Fruit fly (Drosophila melanogaster) whole organism, embryonic: ENCODE data around the gene CG8564.

Experiments
- ATbp ChIP-seq: fragments of 200-800 bp; sonication (Bioruptor generic); optimal IDR thresholded peaks from 2 replicates; lab custom pipeline; 2017; ENCODE audit warnings: missing biosample characterization, mild to moderate bottlenecking, missing genetic modification characterization, missing genetic modification reagents
- BEAF-32 ChIP-seq: fragments of 200-800 bp; sonication (Bioruptor generic); optimal IDR thresholded peaks from 3 replicates; lab custom pipeline; 2017; ENCODE audit warnings: missing biosample characterization, missing genetic modification characterization, mild to moderate bottlenecking, moderate library complexity, missing genetic modification reagents
- Bdp1 ChIP-seq: fragments of 200-800 bp; sonication (Bioruptor generic); optimal IDR thresholded peaks from 3 replicates; lab custom pipeline; 2016; ENCODE audit warnings: missing biosample characterization, missing genetic modification characterization
- CG10654 ChIP-seq: fragments of 200-800 bp; sonication (Bioruptor generic); optimal IDR thresholded peaks from 2 replicates; lab custom pipeline; 2016; ENCODE audit warnings: missing biosample characterization, missing genetic modification characterization
- CG11456 ChIP-seq: fragments of 200-800 bp; sonication (Bioruptor generic); IDR thresholded peaks from 3 replicates; pipeline ENCODE4 v1.3.6; 2022; ENCODE audit warnings: missing biosample characterization, missing genetic modification characterization
- CG11695 ChIP-seq: fragments of 200-800 bp; sonication (Bioruptor generic); IDR thresholded peaks from 3 replicates; pipeline ENCODE4 v1.3.6; 2022; ENCODE audit warnings: missing biosample characterization, missing genetic modification characterization
- CG15514 ChIP-seq: fragments of 200-800 bp; sonication (Bioruptor generic); optimal IDR thresholded peaks from 3 replicates; lab custom pipeline; 2017; ENCODE audit warnings: missing biosample characterization, missing genetic modification characterization, mild to moderate bottlenecking, moderate library complexity, missing genetic modification reagents
- CG1602 ChIP-seq: fragments of 200-800 bp; sonication (Bioruptor generic); optimal IDR thresholded peaks from 3 replicates; lab custom pipeline; 2016; ENCODE audit warnings: missing biosample characterization, missing genetic modification characterization
- CG1603 ChIP-seq: fragments of 200-800 bp; sonication (Bioruptor generic); optimal IDR thresholded peaks from 2 replicates; lab custom pipeline; 2019; ENCODE audit warnings: missing biosample characterization, mild to moderate bottlenecking, missing genetic modification characterization, moderate library complexity
- CG16863 ChIP-seq: fragments of 200-800 bp; sonication (Bioruptor generic); optimal IDR thresholded peaks from 3 replicates; lab custom pipeline; 2016; ENCODE audit warnings: missing biosample characterization, missing genetic modification characterization
- CG17186 ChIP-seq: fragments of 200-800 bp; sonication (Bioruptor generic); optimal IDR thresholded peaks from 3 replicates; lab custom pipeline; 2017; ENCODE audit warnings: missing biosample characterization, missing genetic modification reagents, missing genetic modification characterization
- CG18262 ChIP-seq: fragments of 200-800 bp; optimal IDR thresholded peaks from 3 replicates; lab custom pipeline; 2019; ENCODE audit warnings: missing biosample characterization, mild to moderate bottlenecking, missing genetic modification characterization, moderate library complexity
- CG2712 ChIP-seq: fragments of 200-800 bp; optimal IDR thresholded peaks from 3 replicates; lab custom pipeline; 2019; ENCODE audit warnings: missing biosample characterization, mild to moderate bottlenecking, missing genetic modification characterization, moderate library complexity
- CG30020 ChIP-seq: fragments of 200-800 bp; optimal IDR thresholded peaks from 2 replicates; lab custom pipeline; 2019; ENCODE audit warnings: missing biosample characterization, mild to moderate bottlenecking, missing genetic modification characterization, moderate library complexity
- CG30403 ChIP-seq: fragments of 200-800 bp; sonication (Bioruptor generic); optimal IDR thresholded peaks from 3 replicates; lab custom pipeline; 2016; ENCODE audit warnings: missing biosample characterization, missing genetic modification characterization
- CG32772 ChIP-seq: fragments of 200-800 bp; sonication (Bioruptor generic); IDR thresholded peaks from 2 replicates; pipeline ENCODE4 v1.3.6; 2022; ENCODE audit warnings: missing biosample characterization, missing genetic modification characterization
- CG3281 ChIP-seq: fragments of 200-800 bp; sonication (Bioruptor generic); optimal IDR thresholded peaks from 3 replicates; lab custom pipeline; 2017; ENCODE audit warnings: missing biosample characterization, mild to moderate bottlenecking, missing genetic modification characterization
- CG4328 ChIP-seq: fragments of 200-800 bp; sonication (Bioruptor generic); optimal IDR thresholded peaks from 3 replicates; lab custom pipeline; 2017; ENCODE audit warnings: missing biosample characterization, missing genetic modification reagents, missing genetic modification characterization
- CG4424 ChIP-seq: fragments of 200-800 bp; sonication (Bioruptor generic); optimal IDR thresholded peaks from 3 replicates; lab custom pipeline; 2016; ENCODE audit warnings: missing biosample characterization, missing genetic modification characterization
- CG6854 ChIP-seq: fragments of 200-800 bp; sonication (Bioruptor generic); optimal IDR thresholded peaks from 3 replicates; lab custom pipeline; 2017; ENCODE audit warnings: missing biosample characterization, mild to moderate bottlenecking, missing genetic modification characterization
- Deaf1 ChIP-seq: fragments of 200-800 bp; optimal IDR thresholded peaks from 3 replicates; lab custom pipeline; 2019; ENCODE audit warnings: missing biosample characterization, mild to moderate bottlenecking, missing genetic modification characterization, moderate library complexity
- Eip74EF ChIP-seq, 2 experiments: fragments of 200-800 bp in 1 of 2; fragments of >200 bp in 1 of 2; sonication (Bioruptor generic) in 1 of 2; optimal IDR thresholded peaks; 2 replicates each; lab custom pipeline; 2017 to 2019; ENCODE audit warnings: missing biosample characterization in 2 of 2, missing genetic modification characterization in 2 of 2, mild to moderate bottlenecking in 1 of 2, moderate library complexity in 1 of 2
- Fer2 ChIP-seq: fragments of 200-800 bp; sonication (Bioruptor generic); optimal IDR thresholded peaks from 2 replicates; lab custom pipeline; 2018; ENCODE audit warnings: missing biosample characterization, mild to moderate bottlenecking, missing genetic modification characterization, moderate library complexity
- H2.0 ChIP-seq: fragments of 200-800 bp; sonication (Bioruptor generic); IDR thresholded peaks from 2 replicates; pipeline ENCODE4 v1.3.6; 2022; ENCODE audit warnings: missing biosample characterization, missing genetic modification characterization
- Hand ChIP-seq: fragments of 200-800 bp; sonication (Bioruptor generic); optimal IDR thresholded peaks from 2 replicates; lab custom pipeline; 2017; ENCODE audit warnings: mild to moderate bottlenecking, missing biosample characterization, missing genetic modification reagents, missing genetic modification characterization
- Hr3 ChIP-seq: fragments of 200-800 bp; sonication (Bioruptor generic); optimal IDR thresholded peaks from 3 replicates; lab custom pipeline; 2016; ENCODE audit warnings: missing biosample characterization, missing genetic modification characterization
- Meics ChIP-seq: fragments of 200-800 bp; sonication (Bioruptor generic); optimal IDR thresholded peaks from 2 replicates; lab custom pipeline; 2017; ENCODE audit warnings: missing biosample characterization, mild to moderate bottlenecking, missing genetic modification characterization
- Optix ChIP-seq: fragments of 200-800 bp; sonication (Bioruptor generic); IDR thresholded peaks from 3 replicates; pipeline ENCODE4 v1.3.6; 2022; ENCODE audit warnings: missing biosample characterization, missing genetic modification characterization
- Sox102F ChIP-seq: fragments of 200-800 bp; sonication (Bioruptor generic); optimal IDR thresholded peaks from 2 replicates; lab custom pipeline; 2018; ENCODE audit warnings: missing biosample characterization, mild to moderate bottlenecking, missing genetic modification characterization, moderate library complexity
- Usf ChIP-seq: fragments of 200-800 bp; sonication (Bioruptor generic); optimal IDR thresholded peaks from 2 replicates; lab custom pipeline; 2017; ENCODE audit warnings: missing genotype, missing biosample characterization, missing genetic modification characterization
- amos ChIP-seq: fragments of 200-800 bp; sonication (Bioruptor generic); IDR thresholded peaks from 2 replicates; pipeline ENCODE4 v1.3.6; 2022; ENCODE audit warnings: missing biosample characterization, missing genetic modification characterization; ENCODE audit not compliant: partially characterized antibody
- ara ChIP-seq: fragments of 200-800 bp; sonication (Bioruptor generic); IDR thresholded peaks from 2 replicates; pipeline ENCODE4 v1.3.6; 2022; ENCODE audit warnings: missing biosample characterization, missing genetic modification characterization
- bcd ChIP-seq: fragments of 200-800 bp; sonication (Bioruptor generic); optimal IDR thresholded peaks from 2 replicates; lab custom pipeline; 2017; ENCODE audit warnings: missing biosample characterization, mild to moderate bottlenecking, missing genetic modification characterization
- bowl ChIP-seq: fragments of 200-800 bp; sonication (Bioruptor generic); IDR thresholded peaks from 2 replicates; pipeline ENCODE4 v1.3.6; 2022; ENCODE audit warnings: missing biosample characterization, missing genetic modification characterization
- btn ChIP-seq: fragments of 200-800 bp; sonication (Bioruptor generic); optimal IDR thresholded peaks from 2 replicates; lab custom pipeline; 2016; ENCODE audit warnings: missing biosample characterization, missing genetic modification characterization
- chn ChIP-seq: fragments of 200-800 bp; sonication (Bioruptor generic); optimal IDR thresholded peaks from 2 replicates; lab custom pipeline; 2016; ENCODE audit warnings: missing biosample characterization, missing genetic modification characterization
- cwo ChIP-seq: fragments of 200-800 bp; sonication (Bioruptor generic); optimal IDR thresholded peaks from 3 replicates; lab custom pipeline; 2017; ENCODE audit warnings: missing biosample characterization, missing genetic modification characterization, mild to moderate bottlenecking, moderate library complexity, missing genetic modification reagents
- da ChIP-seq: fragments of 200-800 bp; sonication (Bioruptor generic); optimal IDR thresholded peaks from 2 replicates; lab custom pipeline; 2016; ENCODE audit warnings: missing biosample characterization, missing genetic modification characterization
- emc ChIP-seq: fragments of 200-800 bp; sonication (Bioruptor generic); optimal IDR thresholded peaks from 2 replicates; lab custom pipeline; 2016; ENCODE audit warnings: missing biosample characterization, missing genetic modification characterization
- fd64A ChIP-seq: fragments of 200-800 bp; sonication (Bioruptor generic); optimal IDR thresholded peaks from 3 replicates; lab custom pipeline; 2018; ENCODE audit warnings: missing biosample characterization, mild to moderate bottlenecking, missing genetic modification characterization
- gsb ChIP-seq: fragments of 200-800 bp; sonication (Bioruptor generic); IDR thresholded peaks from 2 replicates; pipeline ENCODE4 v1.3.6; 2022; ENCODE audit warnings: missing biosample characterization, missing genetic modification characterization
- lab ChIP-seq: fragments of 200-800 bp; sonication (Bioruptor generic); optimal IDR thresholded peaks from 3 replicates; lab custom pipeline; 2017; ENCODE audit warnings: missing biosample characterization, missing genetic modification characterization, mild to moderate bottlenecking, moderate library complexity, missing genetic modification reagents
- nau ChIP-seq: fragments of 200-800 bp; sonication (Bioruptor generic); optimal IDR thresholded peaks from 3 replicates; lab custom pipeline; 2017; ENCODE audit warnings: missing biosample characterization, mild to moderate bottlenecking, missing genetic modification characterization, missing genetic modification reagents
- nom ChIP-seq: fragments of 200-800 bp; sonication (Bioruptor generic); optimal IDR thresholded peaks from 2 replicates; lab custom pipeline; 2017; ENCODE audit warnings: missing biosample characterization, missing genetic modification characterization, mild to moderate bottlenecking, moderate library complexity, missing genetic modification reagents
- odd ChIP-seq: fragments of 200-800 bp; sonication (Bioruptor generic); optimal IDR thresholded peaks from 2 replicates; lab custom pipeline; 2017; ENCODE audit warnings: missing biosample characterization, mild to moderate bottlenecking, missing genetic modification characterization
- org-1 ChIP-seq: fragments of 200-800 bp; sonication (Bioruptor generic); optimal IDR thresholded peaks from 2 replicates; lab custom pipeline; 2017; ENCODE audit warnings: missing biosample characterization, missing genetic modification characterization
- salm ChIP-seq: fragments of 200-800 bp; sonication (Bioruptor generic); optimal IDR thresholded peaks from 2 replicates; lab custom pipeline; 2018; ENCODE audit warnings: missing biosample characterization, mild to moderate bottlenecking, missing genetic modification characterization
- so ChIP-seq: fragments of 200-800 bp; sonication (Bioruptor generic); IDR thresholded peaks from 3 replicates; pipeline ENCODE4 v1.3.6; 2022; ENCODE audit warnings: missing biosample characterization, missing genetic modification characterization

CG8564 gene

DNA sequence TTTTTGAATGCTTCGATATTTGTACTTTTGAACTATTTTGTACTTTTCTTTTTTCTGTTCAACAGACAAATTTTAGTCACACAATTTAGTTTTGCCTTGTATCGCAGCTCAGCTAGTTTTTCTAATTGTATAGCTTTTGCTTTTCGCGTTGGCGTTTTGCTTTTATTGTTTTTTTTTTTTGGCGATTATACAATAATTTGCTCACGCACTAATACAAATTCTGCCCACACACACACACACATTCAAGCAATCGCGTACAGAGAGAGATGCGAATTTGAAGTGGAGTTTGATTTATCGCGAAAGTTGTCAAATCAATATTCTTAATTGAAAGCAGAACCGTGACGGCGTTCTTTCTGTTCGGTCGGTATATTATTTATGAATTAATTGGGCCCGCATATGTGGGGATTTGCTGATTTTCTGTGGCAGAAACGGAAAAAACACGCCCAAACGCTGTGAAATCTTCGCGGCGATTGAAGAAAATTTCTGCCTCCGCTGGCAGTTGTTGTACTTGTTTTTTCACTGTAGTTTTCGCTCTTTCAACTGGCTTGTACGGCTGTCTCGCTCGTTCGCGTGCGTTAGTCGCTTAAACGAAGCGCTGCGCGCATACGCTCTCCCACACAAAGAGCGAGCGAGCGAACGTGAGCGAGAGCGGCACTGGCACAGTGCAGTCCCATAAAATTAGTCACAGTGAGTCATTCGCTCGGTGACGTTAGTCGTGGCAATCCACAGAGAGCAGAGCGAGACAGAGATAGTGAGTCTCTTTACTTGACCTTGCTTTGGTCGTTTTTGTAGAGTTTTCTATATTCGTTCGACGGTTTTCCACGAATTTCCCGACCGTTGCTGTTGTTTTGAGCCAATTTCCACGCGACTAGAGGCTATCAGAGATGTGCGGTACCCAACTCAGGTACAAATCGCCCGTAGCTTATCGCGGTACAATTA, 47.3 kb upstream of the CG8564 start, which contains the start of gene Rac2 (continued):
- TF ChIP-seq Bdp1 (no peak), CG3281 (peak; percentile 47), CG1603 (tag; lab: Kevin White, UChicago) (peak; percentile 1), so (GFP tag; lab: Robert Waterston, UW) (no peak), Hr3 (GFP tag; lab: Kevin White, UChicago) (no peak), CG30403 (GFP tag; lab: Kevin White, UChicago) (no peak), odd (GFP tag; lab: Kevin White, UChicago) (peak; percentile 22), BEAF-32 (GFP tag; lab: Kevin White, UChicago) (no peak), gsb (GFP tag; lab: Robert Waterston, UW) (0 out of 2 replicates have a peak, but pooled peaks have one; percentile 7), Fer2 (no peak), Hand (GFP tag; lab: Kevin White, UChicago) (no peak), chn (GFP tag; lab: Kevin White, UChicago) (peak; percentile 57), CG11695 (GFP tag; lab: Robert Waterston, UW) (0 out of 3 replicates have a peak, but pooled peaks have one; percentile 27), CG15514 (GFP tag; lab: Kevin White, UChicago) (peak; percentile 42), CG17186 (GFP tag; lab: Kevin White, UChicago) (no peak), bowl (GFP tag; lab: Robert Waterston, UW) (no peak), nau (GFP tag; lab: Kevin White, UChicago) (no peak), btn (GFP tag; lab: Kevin White, UChicago) (no peak), Usf (GFP tag; lab: Kevin White, UChicago) (no peak), ara (GFP tag; lab: Robert Waterston, UW) (0 out of 2 replicates have a peak, but pooled peaks have one; percentile 20), CG16863 (GFP tag; lab: Kevin White, UChicago) (no peak), emc (no peak), amos (GFP tag; lab: Robert Waterston, UW) (no peak), CG10654 (GFP tag; lab: Kevin White, UChicago) (no peak), Eip74EF (GFP tag; optimal IDR thresholded peaks at IDR 0.05; lab: Kevin White, UChicago) (peak in 1 of 2 experiments; percentile 23), CG6854 (no peak), cwo (GFP tag; lab: Kevin White, UChicago) (no peak), fd64A (GFP tag; lab: Kevin White, UChicago) (no peak), CG1602 (GFP tag; lab: Kevin White, UChicago) (no peak), CG2712 (tag; lab: Kevin White, UChicago) (peak; percentile 23), salm (tag; lab: Kevin White, UChicago) (peak; percentile 7), CG11456 (no peak), CG30020 (tag; lab: Kevin White, UChicago) (no peak), CG18262 (tag; lab: Kevin White, UChicago) (peak; percentile 11), Optix (GFP tag; lab: Robert Waterston, UW) (0 out of 3 replicates have a peak, but pooled peaks have one; percentile 19), CG32772 (GFP tag; lab: Robert Waterston, UW) (peak; percentile 39; the same call in 1 of the 2 replicates), Meics (GFP tag; lab: Kevin White, UChicago) (no peak), bcd (GFP tag; lab: Kevin White, UChicago) (no peak), lab (GFP tag; lab: Kevin White, UChicago) (peak; percentile 49), ATbp (GFP tag; lab: Kevin White, UChicago) (no peak), Sox102F (GFP tag; lab: Kevin White, UChicago) (no peak), CG4328 (GFP tag; lab: Kevin White, UChicago) (no peak), da (no peak), nom (GFP tag; lab: Kevin White, UChicago) (peak; percentile 67), CG4424 (GFP tag; lab: Kevin White, UChicago) (no peak), H2.0 (GFP tag; lab: Robert Waterston, UW) (no peak), Deaf1 (tag; lab: Kevin White, UChicago) (peak; percentile 79), org-1 (GFP tag; lab: Kevin White, UChicago) (no peak)
